Fruit fly (Drosophila melanogaster) whole organism, embryonic: ENCODE data around the gene Tusp.

ENCODE experiments used
- Atf3 ChIP-seq: fragments of 200-800 bp; sonication (Bioruptor generic); optimal IDR thresholded peaks from 3 replicates; lab custom pipeline; 2016; ENCODE audit warnings: missing biosample characterization, missing genetic modification characterization
- BEAF-32 ChIP-seq: fragments of 200-800 bp; sonication (Bioruptor generic); optimal IDR thresholded peaks from 3 replicates; lab custom pipeline; 2017; ENCODE audit warnings: missing biosample characterization, missing genetic modification characterization, mild to moderate bottlenecking, moderate library complexity, missing genetic modification reagents
- Blimp-1 ChIP-seq: fragments of 200-800 bp; sonication (Bioruptor generic); optimal IDR thresholded peaks from 3 replicates; lab custom pipeline; 2018; ENCODE audit warnings: missing biosample characterization, missing genetic modification characterization, mild to moderate bottlenecking, moderate library complexity, missing genetic modification reagents
- CG15073 ChIP-seq: fragments of 200-800 bp; sonication (Bioruptor generic); optimal IDR thresholded peaks from 2 replicates; lab custom pipeline; 2016; ENCODE audit warnings: missing biosample characterization, missing genetic modification characterization
- CG1647 ChIP-seq: fragments of 200-800 bp; sonication (Bioruptor generic); optimal IDR thresholded peaks from 3 replicates; lab custom pipeline; 2016; ENCODE audit warnings: missing biosample characterization, missing genetic modification characterization
- CG17385 ChIP-seq: fragments of 200-800 bp; sonication (Bioruptor generic); optimal IDR thresholded peaks from 3 replicates; lab custom pipeline; 2018; ENCODE audit warnings: missing biosample characterization, mild to moderate bottlenecking, missing genetic modification characterization
- CG18011 ChIP-seq: fragments of 200-800 bp; sonication (Bioruptor generic); optimal IDR thresholded peaks from 2 replicates; lab custom pipeline; 2017; ENCODE audit warnings: missing biosample characterization, missing genetic modification characterization, mild to moderate bottlenecking, moderate library complexity, missing genotype
- CG18599 ChIP-seq: fragments of 200-800 bp; sonication (Bioruptor generic); optimal IDR thresholded peaks from 3 replicates; lab custom pipeline; 2017; ENCODE audit warnings: missing biosample characterization, missing genetic modification characterization, mild to moderate bottlenecking, moderate library complexity, missing genetic modification reagents
- CG31388 ChIP-seq: fragments of 200-800 bp; sonication (Bioruptor generic); optimal IDR thresholded peaks from 2 replicates; lab custom pipeline; 2016; ENCODE audit warnings: missing biosample characterization, missing genetic modification characterization
- CG31441 ChIP-seq: fragments of 200-800 bp; sonication (Bioruptor generic); IDR thresholded peaks from 2 replicates; pipeline ENCODE4 v1.3.6; 2022; ENCODE audit warnings: missing biosample characterization, missing genetic modification characterization
- CG3163 ChIP-seq: fragments of 200-800 bp; sonication (Bioruptor generic); optimal IDR thresholded peaks from 3 replicates; lab custom pipeline; 2016; ENCODE audit warnings: missing biosample characterization, missing genetic modification characterization
- CG32767 ChIP-seq: fragments of 200-800 bp; sonication (Bioruptor generic); IDR thresholded peaks from 2 replicates; pipeline ENCODE4 v1.3.6; 2022; ENCODE audit warnings: missing biosample characterization, missing genetic modification characterization
- CG33213 ChIP-seq: fragments of 200-800 bp; sonication (Bioruptor generic); optimal IDR thresholded peaks from 3 replicates; lab custom pipeline; 2016; ENCODE audit warnings: missing biosample characterization, missing genetic modification characterization
- CG7372 ChIP-seq: fragments of 200-800 bp; sonication (Bioruptor generic); IDR thresholded peaks from 2 replicates; pipeline ENCODE4 v1.3.6; 2022; ENCODE audit warnings: missing biosample characterization, missing genetic modification characterization
- CG7556 ChIP-seq: fragments of 200-800 bp; sonication (Bioruptor generic); optimal IDR thresholded peaks from 2 replicates; lab custom pipeline; 2017; ENCODE audit warnings: missing biosample characterization, mild to moderate bottlenecking, missing genetic modification characterization
- CG8089 ChIP-seq: fragments of 200-800 bp; sonication (Bioruptor generic); optimal IDR thresholded peaks from 3 replicates; lab custom pipeline; 2016; ENCODE audit warnings: missing biosample characterization, missing genetic modification characterization
- CG9215 ChIP-seq: fragments of 200-800 bp; sonication (Bioruptor generic); IDR thresholded peaks from 2 replicates; pipeline ENCODE4 v1.3.6; 2022; ENCODE audit warnings: missing biosample characterization, missing genetic modification characterization
- CG9727 ChIP-seq: fragments of 200-800 bp; sonication (Bioruptor generic); optimal IDR thresholded peaks from 3 replicates; lab custom pipeline; 2017; ENCODE audit warnings: missing biosample characterization, mild to moderate bottlenecking, missing genetic modification characterization
- CoRest ChIP-seq: fragments of 200-800 bp; sonication (Bioruptor generic); optimal IDR thresholded peaks from 3 replicates; lab custom pipeline; 2018; ENCODE audit warnings: missing biosample characterization, mild to moderate bottlenecking, missing genetic modification characterization, moderate library complexity
- D ChIP-seq, 2 experiments: fragments of 200-800 bp in 1 of 2; fragments of >200 bp in 1 of 2; sonication (Bioruptor generic) in 1 of 2; optimal IDR thresholded peaks; 2 replicates in 1 of 2; 3 replicates in 1 of 2; lab custom pipeline; 2017; ENCODE audit warnings: mild to moderate bottlenecking in 1 of 2, missing biosample characterization in 1 of 2, missing genetic modification characterization in 1 of 2, missing genetic modification reagents in 1 of 2
- Ets97D ChIP-seq: fragments of 200-800 bp; sonication (Bioruptor generic); optimal IDR thresholded peaks from 3 replicates; lab custom pipeline; 2016; ENCODE audit warnings: missing biosample characterization, missing genetic modification characterization
- Fer3 ChIP-seq: fragments of 200-800 bp; sonication (Bioruptor generic); optimal IDR thresholded peaks from 2 replicates; lab custom pipeline; 2018; ENCODE audit warnings: missing biosample characterization, mild to moderate bottlenecking, missing genetic modification characterization, moderate library complexity
- Hr78 ChIP-seq, 2 experiments: fragments of 200-800 bp in 1 of 2; fragments of >200 bp in 1 of 2; sonication (Bioruptor generic) in 1 of 2; optimal IDR thresholded peaks; 2 replicates each; lab custom pipeline; 2017 to 2019; ENCODE audit warnings: missing biosample characterization in 2 of 2, missing genetic modification characterization in 2 of 2, mild to moderate bottlenecking in 1 of 2, moderate library complexity in 1 of 2
- MTF-1 ChIP-seq: fragments of 200-800 bp; sonication (Bioruptor generic); optimal IDR thresholded peaks from 2 replicates; lab custom pipeline; 2018; ENCODE audit warnings: missing biosample characterization, mild to moderate bottlenecking, missing genetic modification characterization, borderline replicate concordance
- Myb ChIP-seq: fragments of 200-800 bp; sonication (Bioruptor generic); optimal IDR thresholded peaks from 2 replicates; lab custom pipeline; 2016; ENCODE audit warnings: missing biosample characterization, missing genetic modification characterization
- Oli ChIP-seq: fragments of 200-800 bp; sonication (Bioruptor generic); optimal IDR thresholded peaks from 2 replicates; lab custom pipeline; 2018; ENCODE audit warnings: missing biosample characterization, mild to moderate bottlenecking, missing genetic modification characterization, moderate library complexity
- Ptx1 ChIP-seq: fragments of 200-800 bp; sonication (Bioruptor generic); IDR thresholded peaks from 2 replicates; pipeline ENCODE4 v1.3.6; 2022; ENCODE audit warnings: missing biosample characterization, missing genetic modification characterization
- Rx ChIP-seq: fragments of 200-800 bp; sonication (Bioruptor generic); IDR thresholded peaks from 2 replicates; pipeline ENCODE4 v1.3.6; 2022; ENCODE audit warnings: missing biosample characterization, missing genetic modification characterization
- Sry-β ChIP-seq: fragments of 200-800 bp; sonication (Bioruptor generic); optimal IDR thresholded peaks from 2 replicates; lab custom pipeline; 2018; ENCODE audit warnings: missing biosample characterization, mild to moderate bottlenecking, missing genetic modification characterization, moderate library complexity
- bbx ChIP-seq: fragments of 200-800 bp; sonication (Bioruptor generic); IDR thresholded peaks from 2 replicates; pipeline ENCODE4 v1.3.6; 2022; ENCODE audit warnings: missing biosample characterization, missing genetic modification characterization; ENCODE audit not compliant: partially characterized antibody
- chif ChIP-seq, 2 experiments: fragments of 200-800 bp; sonication (Bioruptor generic); optimal IDR thresholded peaks; 3 replicates each; lab custom pipeline; 2016; ENCODE audit warnings: missing biosample characterization in 2 of 2, missing genetic modification characterization in 2 of 2
- chinmo ChIP-seq: fragments of 200-800 bp; sonication (Bioruptor generic); IDR thresholded peaks from 4 replicates; pipeline ENCODE4 v1.3.6; 2022; ENCODE audit warnings: missing biosample characterization, missing genetic modification characterization; ENCODE audit not compliant: partially characterized antibody
- corto ChIP-seq: fragments of 200-800 bp; sonication (Bioruptor generic); optimal IDR thresholded peaks from 2 replicates; lab custom pipeline; 2016; ENCODE audit warnings: missing biosample characterization, mild to moderate bottlenecking, missing genetic modification characterization, moderate library complexity
- dmrt11E ChIP-seq: fragments of 200-800 bp; sonication (Bioruptor generic); optimal IDR thresholded peaks from 3 replicates; lab custom pipeline; 2018; ENCODE audit warnings: missing biosample characterization, mild to moderate bottlenecking, missing genetic modification characterization, moderate library complexity
- ewg ChIP-seq: fragments of 200-800 bp; sonication (Bioruptor generic); optimal IDR thresholded peaks from 3 replicates; lab custom pipeline; 2017; ENCODE audit warnings: mild to moderate bottlenecking, missing biosample characterization, missing genetic modification reagents, missing genetic modification characterization
- grau ChIP-seq: fragments of 200-800 bp; optimal IDR thresholded peaks from 3 replicates; lab custom pipeline; 2019; ENCODE audit warnings: missing biosample characterization, mild to moderate bottlenecking, missing genetic modification characterization, moderate library complexity
- her ChIP-seq: fragments of 200-800 bp; sonication (Bioruptor generic); optimal IDR thresholded peaks from 2 replicates; lab custom pipeline; 2016; ENCODE audit warnings: missing biosample characterization, missing genetic modification characterization
- ken ChIP-seq: fragments of 200-800 bp; sonication (Bioruptor generic); IDR thresholded peaks from 3 replicates; pipeline ENCODE4 v1.3.6; 2022; ENCODE audit warnings: missing biosample characterization, missing genetic modification characterization
- lab ChIP-seq: fragments of 200-800 bp; sonication (Bioruptor generic); optimal IDR thresholded peaks from 3 replicates; lab custom pipeline; 2017; ENCODE audit warnings: missing biosample characterization, missing genetic modification characterization, mild to moderate bottlenecking, moderate library complexity, missing genetic modification reagents
- nmo ChIP-seq: fragments of 200-800 bp; sonication (Bioruptor generic); optimal IDR thresholded peaks from 2 replicates; lab custom pipeline; 2018; ENCODE audit warnings: missing biosample characterization, mild to moderate bottlenecking, missing genetic modification characterization, moderate library complexity
- nom ChIP-seq: fragments of 200-800 bp; sonication (Bioruptor generic); optimal IDR thresholded peaks from 2 replicates; lab custom pipeline; 2017; ENCODE audit warnings: missing biosample characterization, missing genetic modification characterization, mild to moderate bottlenecking, moderate library complexity, missing genetic modification reagents
- oc ChIP-seq: fragments of 200-800 bp; sonication (Bioruptor generic); optimal IDR thresholded peaks from 2 replicates; lab custom pipeline; 2018; ENCODE audit warnings: missing biosample characterization, mild to moderate bottlenecking, missing genetic modification characterization, moderate library complexity
- pho ChIP-seq: fragments of 200-800 bp; sonication (Bioruptor generic); optimal IDR thresholded peaks from 2 replicates; lab custom pipeline; 2016; ENCODE audit warnings: missing biosample characterization, missing genetic modification characterization
- phol ChIP-seq: fragments of 200-800 bp; sonication (Bioruptor generic); optimal IDR thresholded peaks from 3 replicates; lab custom pipeline; 2018; ENCODE audit warnings: missing biosample characterization, mild to moderate bottlenecking, missing genetic modification characterization, moderate library complexity
- rib ChIP-seq: fragments of 200-800 bp; sonication (Bioruptor generic); IDR thresholded peaks from 2 replicates; pipeline ENCODE4 v1.3.6; 2022; ENCODE audit warnings: missing biosample characterization, missing genetic modification characterization
- run ChIP-seq: fragments of 200-800 bp; sonication (Bioruptor generic); optimal IDR thresholded peaks from 3 replicates; lab custom pipeline; 2018; ENCODE audit warnings: missing biosample characterization, mild to moderate bottlenecking, missing genetic modification characterization
- schlank ChIP-seq: fragments of 200-800 bp; sonication (Bioruptor generic); optimal IDR thresholded peaks from 2 replicates; lab custom pipeline; 2018; ENCODE audit warnings: missing biosample characterization, mild to moderate bottlenecking, missing genetic modification characterization
- slou ChIP-seq: fragments of 200-800 bp; sonication (Bioruptor generic); optimal IDR thresholded peaks from 3 replicates; lab custom pipeline; 2016; ENCODE audit warnings: missing biosample characterization, missing genetic modification characterization
- vnd ChIP-seq: fragments of 200-800 bp; sonication (Bioruptor generic); IDR thresholded peaks from 3 replicates; pipeline ENCODE4 v1.3.6; 2022; ENCODE audit warnings: missing biosample characterization, missing genetic modification characterization; ENCODE audit not compliant: partially characterized antibody

Gene Tusp

DNA sequence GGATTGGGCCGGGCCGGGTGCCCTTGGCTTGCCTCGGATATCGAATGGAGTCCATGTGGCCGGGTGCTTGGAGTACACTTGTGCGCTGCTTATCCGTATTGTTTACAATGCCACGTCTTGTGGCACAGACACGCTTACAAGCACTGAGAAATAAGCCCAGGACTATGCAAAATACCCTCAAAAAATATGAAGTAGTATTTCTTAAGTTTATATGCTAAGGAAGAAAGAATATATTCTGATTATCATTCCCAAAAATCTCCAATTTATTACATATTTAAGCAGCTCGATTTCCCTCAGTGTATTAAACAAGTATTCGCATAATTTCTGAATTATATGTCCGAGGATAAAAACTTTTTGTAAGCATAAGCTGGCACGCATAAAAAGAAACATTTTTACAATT is 14.2 kb downstream of the Tusp start (continued):
- TF ChIP-seq Myb (no peak), bbx (GFP tag; lab: Robert Waterston, UW) (no peak), CG31388 (no peak), ken (GFP tag; lab: Robert Waterston, UW) (no peak), lab (GFP tag; lab: Kevin White, UChicago) (peak; percentile 58), schlank (tag; lab: Kevin White, UChicago) (no peak), CG33213 (GFP tag; lab: Kevin White, UChicago) (no peak), chif (GFP tag; optimal IDR thresholded peaks at IDR 0.05; lab: Kevin White, UChicago) (no peak), CG32767 (GFP tag; lab: Robert Waterston, UW) (no peak), CG18011 (GFP tag; lab: Kevin White, UChicago) (no peak), MTF-1 (GFP tag; lab: Kevin White, UChicago) (no peak), CG18599 (GFP tag; lab: Kevin White, UChicago) (peak; percentile 58), corto (no peak), Atf3 (GFP tag; lab: Kevin White, UChicago) (no peak), CG17385 (GFP tag; lab: Kevin White, UChicago) (no peak), Oli (tag; lab: Kevin White, UChicago) (peak; percentile 5), Hr78 (GFP tag; optimal IDR thresholded peaks at IDR 0.05; lab: Kevin White, UChicago) (no peak), Rx (no peak), CG3163 (no peak), nmo (no peak), ewg (GFP tag; lab: Kevin White, UChicago) (no peak), CG31441 (peak; percentile 31; the same call in 1 of the 2 replicates), D (optimal IDR thresholded peaks at IDR 0.05; lab: Kevin White, UChicago) (no peak), D (GFP tag; optimal IDR thresholded peaks at IDR 0.05; lab: Kevin White, UChicago) (no peak), Ptx1 (GFP tag; lab: Robert Waterston, UW) (0 out of 2 replicates have a peak, but pooled peaks have one; percentile 19), BEAF-32 (GFP tag; lab: Kevin White, UChicago) (no peak), oc (tag; lab: Kevin White, UChicago) (no peak), rib (GFP tag; lab: Robert Waterston, UW) (no peak), run (tag; lab: Kevin White, UChicago) (no peak), CG8089 (GFP tag; lab: Kevin White, UChicago) (no peak), Ets97D (GFP tag; lab: Kevin White, UChicago) (no peak), vnd (GFP tag; lab: Robert Waterston, UW) (no peak), grau (no peak), CoRest (tag; lab: Kevin White, UChicago) (peak; percentile 11), slou (GFP tag; lab: Kevin White, UChicago) (no peak), Fer3 (peak; percentile 44), her (GFP tag; lab: Kevin White, UChicago) (no peak), phol (tag; lab: Kevin White, UChicago) (peak; percentile 11), CG7372 (GFP tag; lab: Robert Waterston, UW) (0 out of 2 replicates have a peak, but pooled peaks have one; percentile 22), nom (GFP tag; lab: Kevin White, UChicago) (no peak), CG9215 (GFP tag; lab: Robert Waterston, UW) (no peak), CG7556 (GFP tag; lab: Kevin White, UChicago) (peak; percentile 23), Blimp-1 (GFP tag; lab: Kevin White, UChicago) (peak; percentile 36), CG15073 (GFP tag; lab: Kevin White, UChicago) (no peak), Sry-β (GFP tag; lab: Kevin White, UChicago) (no peak), dmrt11E (tag; lab: Kevin White, UChicago) (no peak), CG1647 (GFP tag; lab: Kevin White, UChicago) (no peak), pho (no peak), chinmo (GFP tag; lab: Robert Waterston, UW) (no peak), CG9727 (GFP tag; lab: Kevin White, UChicago) (no peak)
